Fruit fly (Drosophila melanogaster) whole organism, pupa: ENCODE measurements around the gene Rbcn-3A.

Source experiments
- CG12605 ChIP-seq: fragments of 200-800 bp; sonication (Bioruptor generic); IDR thresholded peaks from 2 replicates; pipeline ENCODE4 v1.3.6; 2022; ENCODE audit warnings: missing biosample characterization, missing genetic modification characterization
- CG8159 ChIP-seq: fragments of 200-800 bp; sonication (Bioruptor generic); optimal IDR thresholded peaks from 3 replicates; lab custom pipeline; 2018; ENCODE audit warnings: missing biosample characterization, mild to moderate bottlenecking, missing genetic modification characterization, moderate library complexity
- D1 ChIP-seq: fragments of 200-800 bp; sonication (Bioruptor generic); optimal IDR thresholded peaks from 2 replicates; lab custom pipeline; 2018; ENCODE audit warnings: missing biosample characterization, mild to moderate bottlenecking, missing genetic modification characterization, moderate library complexity
- fd96Ca ChIP-seq: fragments of 200-800 bp; sonication (Bioruptor generic); IDR thresholded peaks from 3 replicates; pipeline ENCODE4 v1.3.6; 2022; ENCODE audit warnings: missing biosample characterization, missing genetic modification characterization
- rn ChIP-seq: fragments of 200-800 bp; sonication (Bioruptor generic); IDR thresholded peaks from 2 replicates; pipeline ENCODE4 v1.3.6; 2022; ENCODE audit warnings: missing biosample characterization, missing genetic modification characterization

DNA sequence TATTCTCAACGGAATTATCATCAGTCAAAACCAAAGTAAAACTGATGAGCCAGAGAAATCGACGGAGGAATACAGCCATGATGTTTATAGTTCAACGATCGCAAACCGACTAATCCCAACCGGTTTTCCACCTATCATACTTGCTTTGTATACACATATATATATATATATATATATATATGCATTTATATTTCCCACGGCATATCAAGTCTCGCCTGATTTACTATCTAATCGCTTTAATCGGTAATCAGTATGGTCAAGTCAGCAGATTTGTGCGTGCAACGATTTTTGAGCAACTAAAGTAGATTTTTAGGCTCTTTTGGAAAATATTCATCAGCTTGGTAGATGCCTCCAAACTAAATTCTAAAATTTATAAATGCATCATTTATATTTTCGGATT, 58.9 kb downstream of the Rbcn-3A start, which contains the start of gene CG32750:
- TF ChIP-seq CG8159 (no peak), rn (GFP tag; lab: Robert Waterston, UW) (no peak), D1 (tag; lab: Kevin White, UChicago) (no peak), fd96Ca (GFP tag; lab: Robert Waterston, UW) (no peak), CG12605 (GFP tag; lab: Robert Waterston, UW) (no peak)
